Worm (Caenorhabditis elegans): Measurements from ENCODE around the gene T02E9.5.

ce11 chrV:11344816-11345336 is 2.8 kb downstream of the T02E9.5 start:
- TF ChIP-seq him-1 (tag; optimal IDR thresholded peaks at IDR 0.05) (no peak), dao-5 (tag; optimal IDR thresholded peaks at IDR 0.05) (no peak)

Data from whole organism, L4/young adult.